Worm (Caenorhabditis elegans) whole organism, young adult: ENCODE results near the gene C28H8.3.

Experiments used
- F33H1.4 ChIP-seq: fragments of 200-800 bp; sonication (Bioruptor generic); IDR thresholded peaks from 2 replicates; pipeline ENCODE4 v1.3.6; 2022; ENCODE audit warnings: missing genetic modification reagents, missing genetic modification characterization, missing compliant biosample characterization
- K11D2.4 ChIP-seq: fragments of 200-800 bp; sonication (Bioruptor generic); IDR thresholded peaks from 2 replicates; pipeline ENCODE4 v1.3.6; 2022; ENCODE audit warnings: missing genetic modification reagents, missing genetic modification characterization, missing compliant biosample characterization
- hmg-20 ChIP-seq: fragments of 200-800 bp; sonication (Bioruptor generic); IDR thresholded peaks from 2 replicates; pipeline ENCODE4 v1.3.6; 2022; ENCODE audit warnings: missing genetic modification reagents, missing genetic modification characterization, missing compliant biosample characterization

DNA sequence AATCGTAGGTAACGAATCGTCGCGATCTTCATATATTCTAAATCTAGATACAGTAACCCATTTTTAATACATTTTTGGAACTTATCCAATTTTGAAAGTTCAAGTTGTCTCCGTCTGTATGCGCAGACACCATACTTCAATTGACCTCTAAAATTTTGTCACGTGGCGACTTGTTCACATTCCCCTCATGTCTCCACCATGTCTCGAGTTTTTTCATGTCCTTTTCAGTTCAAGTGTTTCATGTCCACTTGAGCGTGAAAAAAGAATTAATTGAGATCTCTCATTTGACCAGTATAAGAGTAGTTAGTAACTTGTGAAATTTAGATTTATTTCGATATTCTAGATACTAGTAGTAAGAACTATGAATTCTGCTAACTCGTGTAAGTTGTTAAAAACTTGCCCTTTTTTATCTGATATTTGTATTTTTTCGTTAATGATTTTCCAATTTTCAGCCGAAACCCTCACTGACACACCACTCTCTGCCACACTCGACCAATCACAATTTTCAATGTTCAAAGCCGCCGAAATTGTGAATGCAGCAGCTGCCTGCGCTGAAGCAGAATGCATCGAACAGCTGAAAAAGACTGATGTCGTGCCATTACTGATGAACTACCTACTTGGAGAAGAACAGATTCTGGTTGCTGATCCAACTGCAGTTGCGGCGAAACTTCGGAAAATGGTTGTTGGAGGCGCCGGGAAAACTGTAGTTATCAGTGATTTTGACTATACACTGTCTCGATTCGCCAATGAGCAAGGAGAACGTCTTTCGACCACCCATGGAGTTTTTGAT lies 43.3 kb downstream of the C28H8.3 start:
- TF ChIP-seq hmg-20 (no peak), F33H1.4 (GFP tag; lab: Robert Waterston, UW) (no peak), K11D2.4 (GFP tag; lab: Robert Waterston, UW) (no peak)
